Fruit fly (Drosophila melanogaster) whole organism, embryonic: ENCODE measurements around the gene Cby.
A peak's percentile ranks its signal among the peaks of the same experiment; 100 is the strongest.

Experiments used
- Abd-B ChIP-seq: fragments of 200-800 bp; sonication (Bioruptor generic); optimal IDR thresholded peaks from 2 replicates; lab custom pipeline; 2018; ENCODE audit warnings: missing biosample characterization, mild to moderate bottlenecking, missing genetic modification characterization, moderate library complexity
- BtbVII ChIP-seq: fragments of 200-800 bp; sonication (Bioruptor generic); optimal IDR thresholded peaks from 3 replicates; lab custom pipeline; 2017; ENCODE audit warnings: missing biosample characterization, mild to moderate bottlenecking, missing genetic modification characterization
- CG10321 ChIP-seq: fragments of 200-800 bp; sonication (Bioruptor generic); IDR thresholded peaks from 2 replicates; pipeline ENCODE4 v1.3.6; 2022; ENCODE audit warnings: missing biosample characterization, missing genetic modification characterization
- CG11456 ChIP-seq: fragments of 200-800 bp; sonication (Bioruptor generic); IDR thresholded peaks from 3 replicates; pipeline ENCODE4 v1.3.6; 2022; ENCODE audit warnings: missing biosample characterization, missing genetic modification characterization
- CG11504 ChIP-seq: fragments of 200-800 bp; sonication (Bioruptor generic); optimal IDR thresholded peaks from 3 replicates; lab custom pipeline; 2019; ENCODE audit warnings: missing biosample characterization, mild to moderate bottlenecking, missing genetic modification characterization, moderate library complexity
- CG13624 ChIP-seq: fragments of 200-800 bp; sonication (Bioruptor generic); optimal IDR thresholded peaks from 2 replicates; lab custom pipeline; 2016; ENCODE audit warnings: missing biosample characterization, missing genetic modification characterization
- CG1529 ChIP-seq: fragments of 200-800 bp; sonication (Bioruptor generic); optimal IDR thresholded peaks from 3 replicates; lab custom pipeline; 2018; ENCODE audit warnings: missing biosample characterization, missing genetic modification characterization
- CG16779 ChIP-seq: fragments of 200-800 bp; sonication (Bioruptor generic); IDR thresholded peaks from 2 replicates; pipeline ENCODE4 v1.3.6; 2022; ENCODE audit warnings: missing biosample characterization, missing genetic modification characterization
- CG18764 ChIP-seq: fragments of 200-800 bp; sonication (Bioruptor generic); optimal IDR thresholded peaks from 3 replicates; lab custom pipeline; 2016; ENCODE audit warnings: missing biosample characterization, missing genetic modification characterization
- CG3163 ChIP-seq: fragments of 200-800 bp; sonication (Bioruptor generic); optimal IDR thresholded peaks from 3 replicates; lab custom pipeline; 2016; ENCODE audit warnings: missing biosample characterization, missing genetic modification characterization
- CG3847 ChIP-seq: fragments of 200-800 bp; sonication (Bioruptor generic); IDR thresholded peaks from 2 replicates; pipeline ENCODE4 v1.3.6; 2022; ENCODE audit warnings: missing biosample characterization, missing genetic modification characterization
- CG4854 ChIP-seq: fragments of 200-800 bp; sonication (Bioruptor generic); optimal IDR thresholded peaks from 2 replicates; lab custom pipeline; 2016; ENCODE audit warnings: missing biosample characterization, missing genetic modification characterization, inconsistent platforms
- CG6175 ChIP-seq: fragments of 200-800 bp; sonication (Bioruptor generic); IDR thresholded peaks from 3 replicates; pipeline ENCODE4 v1.3.6; 2022; ENCODE audit warnings: missing biosample characterization, missing genetic modification characterization
- CG7372 ChIP-seq: fragments of 200-800 bp; sonication (Bioruptor generic); IDR thresholded peaks from 2 replicates; pipeline ENCODE4 v1.3.6; 2022; ENCODE audit warnings: missing biosample characterization, missing genetic modification characterization
- CG9609 ChIP-seq: fragments of 200-800 bp; sonication (Bioruptor generic); optimal IDR thresholded peaks from 3 replicates; lab custom pipeline; 2016; ENCODE audit warnings: missing biosample characterization, missing genetic modification characterization
- Dfd ChIP-seq, 2 experiments: fragments of >200 bp; optimal IDR thresholded peaks; 2 replicates each; lab custom pipeline; 2017; ENCODE audit warnings: missing biosample characterization in 2 of 2, missing genetic modification characterization in 2 of 2
- Doc2 ChIP-seq: fragments of 200-800 bp; sonication (Bioruptor generic); IDR thresholded peaks from 2 replicates; pipeline ENCODE4 v1.3.6; 2022; ENCODE audit warnings: missing biosample characterization, missing genetic modification characterization
- Gsc ChIP-seq: fragments of 200-800 bp; sonication (Bioruptor generic); IDR thresholded peaks from 2 replicates; pipeline ENCODE4 v1.3.6; 2022; ENCODE audit warnings: missing biosample characterization, missing genetic modification characterization
- MESR4 ChIP-seq: fragments of 200-800 bp; sonication (Bioruptor generic); optimal IDR thresholded peaks from 2 replicates; lab custom pipeline; 2018; ENCODE audit warnings: missing biosample characterization, mild to moderate bottlenecking, missing genetic modification characterization, moderate library complexity
- Meics ChIP-seq: fragments of 200-800 bp; sonication (Bioruptor generic); optimal IDR thresholded peaks from 2 replicates; lab custom pipeline; 2017; ENCODE audit warnings: missing biosample characterization, mild to moderate bottlenecking, missing genetic modification characterization
- Nf-YA ChIP-seq: fragments of 200-800 bp; sonication (Bioruptor generic); IDR thresholded peaks from 2 replicates; pipeline ENCODE4 v1.3.6; 2022; ENCODE audit warnings: missing biosample characterization, missing genetic modification characterization
- Oli ChIP-seq: fragments of 200-800 bp; sonication (Bioruptor generic); optimal IDR thresholded peaks from 2 replicates; lab custom pipeline; 2018; ENCODE audit warnings: missing biosample characterization, mild to moderate bottlenecking, missing genetic modification characterization, moderate library complexity
- Stat92E ChIP-seq, 3 experiments: fragments of >200 bp in 2 of 3; fragments of 200-800 bp in 1 of 3; sonication (Bioruptor generic) in 1 of 3; optimal IDR thresholded peaks; 2 replicates each; lab custom pipeline; 2017 to 2019; ENCODE audit warnings: missing biosample characterization in 3 of 3, missing genetic modification characterization in 3 of 3, mild to moderate bottlenecking in 1 of 3, moderate library complexity in 1 of 3
- ab ChIP-seq: fragments of 200-800 bp; sonication (Bioruptor generic); optimal IDR thresholded peaks from 2 replicates; lab custom pipeline; 2016; ENCODE audit warnings: missing biosample characterization, missing genetic modification characterization
- chif ChIP-seq, 2 experiments: fragments of 200-800 bp; sonication (Bioruptor generic); optimal IDR thresholded peaks; 3 replicates each; lab custom pipeline; 2016; ENCODE audit warnings: missing biosample characterization in 2 of 2, missing genetic modification characterization in 2 of 2
- ci ChIP-seq: fragments of 200-800 bp; sonication (Bioruptor generic); IDR thresholded peaks from 3 replicates; pipeline ENCODE4 v1.3.6; 2022; ENCODE audit warnings: missing biosample characterization, missing genetic modification characterization
- disco-r ChIP-seq: fragments of 200-800 bp; sonication (Bioruptor generic); optimal IDR thresholded peaks from 2 replicates; lab custom pipeline; 2016; ENCODE audit warnings: missing biosample characterization, missing genetic modification characterization
- exex ChIP-seq: fragments of 200-800 bp; sonication (Bioruptor generic); optimal IDR thresholded peaks from 4 replicates; lab custom pipeline; 2018; ENCODE audit warnings: missing biosample characterization, mild to moderate bottlenecking, missing genetic modification characterization, moderate library complexity
- gt ChIP-seq: fragments of 200-800 bp; sonication (Bioruptor generic); IDR thresholded peaks from 2 replicates; pipeline ENCODE4 v1.3.6; 2022; ENCODE audit warnings: missing biosample characterization, missing genetic modification characterization
- insv ChIP-seq, 2 experiments: fragments of 200-800 bp; sonication (Bioruptor generic); optimal IDR thresholded peaks; 3 replicates each; lab custom pipeline; 2016 to 2018; ENCODE audit warnings: missing biosample characterization in 2 of 2, missing genetic modification characterization in 2 of 2
- lmd ChIP-seq: fragments of 200-800 bp; sonication (Bioruptor generic); IDR thresholded peaks from 2 replicates; pipeline ENCODE4 v1.3.6; 2022; ENCODE audit warnings: missing biosample characterization, missing genetic modification characterization
- maf-S ChIP-seq: fragments of 200-800 bp; sonication (Bioruptor generic); optimal IDR thresholded peaks from 2 replicates; lab custom pipeline; 2016; ENCODE audit warnings: missing biosample characterization, missing genetic modification characterization
- nom ChIP-seq: fragments of 200-800 bp; sonication (Bioruptor generic); optimal IDR thresholded peaks from 2 replicates; lab custom pipeline; 2017; ENCODE audit warnings: missing biosample characterization, missing genetic modification characterization, mild to moderate bottlenecking, moderate library complexity, missing genetic modification reagents
- pho ChIP-seq: fragments of 200-800 bp; sonication (Bioruptor generic); optimal IDR thresholded peaks from 2 replicates; lab custom pipeline; 2016; ENCODE audit warnings: missing biosample characterization, missing genetic modification characterization
- run ChIP-seq: fragments of 200-800 bp; sonication (Bioruptor generic); optimal IDR thresholded peaks from 3 replicates; lab custom pipeline; 2018; ENCODE audit warnings: missing biosample characterization, mild to moderate bottlenecking, missing genetic modification characterization
- seq ChIP-seq: fragments of 200-800 bp; sonication (Bioruptor generic); IDR thresholded peaks from 2 replicates; pipeline ENCODE4 v1.3.6; 2022; ENCODE audit warnings: missing biosample characterization, missing genetic modification characterization
- sna ChIP-seq: fragments of 200-800 bp; sonication (Bioruptor generic); IDR thresholded peaks from 2 replicates; pipeline ENCODE4 v1.3.6; 2022; ENCODE audit warnings: missing biosample characterization, missing genetic modification characterization; ENCODE audit not compliant: partially characterized antibody
- ssp ChIP-seq: fragments of 200-800 bp; sonication (Bioruptor generic); IDR thresholded peaks from 2 replicates; pipeline ENCODE4 v1.3.6; 2022; ENCODE audit warnings: missing biosample characterization, missing genetic modification characterization
- sug ChIP-seq: fragments of 200-800 bp; optimal IDR thresholded peaks from 2 replicates; lab custom pipeline; 2019; ENCODE audit warnings: missing biosample characterization, mild to moderate bottlenecking, missing genetic modification characterization, moderate library complexity
- tna ChIP-seq: fragments of 200-800 bp; sonication (Bioruptor generic); IDR thresholded peaks from 2 replicates; pipeline ENCODE4 v1.3.6; 2022; ENCODE audit warnings: missing biosample characterization, missing genetic modification characterization; ENCODE audit not compliant: partially characterized antibody
- vnd ChIP-seq: fragments of 200-800 bp; sonication (Bioruptor generic); IDR thresholded peaks from 3 replicates; pipeline ENCODE4 v1.3.6; 2022; ENCODE audit warnings: missing biosample characterization, missing genetic modification characterization; ENCODE audit not compliant: partially characterized antibody

The Cby gene

dm6 chr3R:21864992-21865391, 2.8 kb upstream of the Cby start, which contains the start of gene lsn (continued):
- TF ChIP-seq MESR4 (peak; percentile 61), tna (no peak), CG11456 (GFP tag; lab: Robert Waterston, UW) (no peak), CG13624 (GFP tag; lab: Kevin White, UChicago) (no peak), CG9609 (no peak), CG1529 (peak; percentile 45), CG4854 (GFP tag; lab: Kevin White, UChicago) (no peak), disco-r (GFP tag; lab: Kevin White, UChicago) (no peak), ab (GFP tag; lab: Kevin White, UChicago) (no peak), Stat92E (GFP tag; optimal IDR thresholded peaks at IDR 0.05; lab: Kevin White, UChicago) (no peak), Oli (tag; lab: Kevin White, UChicago) (no peak), ssp (GFP tag; lab: Robert Waterston, UW) (no peak), Gsc (no peak), Dfd (GFP tag; optimal IDR thresholded peaks at IDR 0.05; lab: Kevin White, UChicago) (no peak), Nf-YA (GFP tag; lab: Robert Waterston, UW) (no peak), CG10321 (GFP tag; lab: Robert Waterston, UW) (no peak), chif (GFP tag; optimal IDR thresholded peaks at IDR 0.05; lab: Kevin White, UChicago) (peak in 1 of 2 experiments; percentile 1), CG18764 (GFP tag; lab: Kevin White, UChicago) (no peak), gt (GFP tag; lab: Robert Waterston, UW) (no peak), insv (GFP tag; optimal IDR thresholded peaks at IDR 0.05; lab: Kevin White, UChicago) (no peak), CG7372 (GFP tag; lab: Robert Waterston, UW) (no peak), seq (no peak), pho (GFP tag; lab: Kevin White, UChicago) (no peak), CG16779 (no peak), maf-S (GFP tag; lab: Kevin White, UChicago) (no peak), Doc2 (GFP tag; lab: Robert Waterston, UW) (no peak), CG3847 (GFP tag; lab: Robert Waterston, UW) (no peak), CG11504 (tag; lab: Kevin White, UChicago) (no peak), CG3163 (no peak), Meics (GFP tag; lab: Kevin White, UChicago) (peak; percentile 48)

dm6 chr3R:21869464-21870100, 1.8 kb downstream of the Cby start, which contains the start of gene CG31174:
TSS of gene CG31174 (minus strand) at chr3R:21869514.
- TF ChIP-seq exex (peak; percentile 83), Abd-B (no peak), run (tag; lab: Kevin White, UChicago) (peak; percentile 38), nom (no peak), sug (tag; lab: Kevin White, UChicago) (peak; percentile 97), vnd (GFP tag; lab: Robert Waterston, UW) (0 out of 3 replicates have a peak, but pooled peaks have one; percentile 14), BtbVII (GFP tag; lab: Kevin White, UChicago) (no peak), CG6175 (GFP tag; lab: Robert Waterston, UW) (peak; percentile 77), sna (GFP tag; lab: Robert Waterston, UW) (no peak), ci (peak; percentile 19; the same call in 1 of the 3 replicates), lmd (GFP tag; lab: Robert Waterston, UW) (no peak)
